Worm (Caenorhabditis elegans) whole organism, L4 larva: ENCODE data around the gene H01M10.2.

ENCODE experiments used
- F26F4.8 ChIP-seq: fragments of 200-800 bp; sonication (Bioruptor generic); conservative IDR thresholded peaks from 2 replicates; pipeline ENCODE4 v1.3.6; 2022; ENCODE audit warnings: missing genetic modification characterization, missing compliant biosample characterization
- F37D6.2 ChIP-seq: sonication (generic microtip); optimal IDR thresholded peaks from 2 replicates; lab custom pipeline; 2016; ENCODE audit warnings: mild to moderate bottlenecking, missing genetic modification characterization, missing compliant biosample characterization
- Y5F2A.4 ChIP-seq: fragments of 200-800 bp; sonication (Bioruptor generic); optimal IDR thresholded peaks from 2 replicates; lab custom pipeline; 2018; ENCODE audit warnings: mild to moderate bottlenecking, missing genetic modification characterization, missing compliant biosample characterization
- Y75B8A.6 ChIP-seq: fragments of 200-800 bp; sonication (Bioruptor generic); IDR thresholded peaks from 2 replicates; pipeline ENCODE4 v1.3.6; 2022; ENCODE audit warnings: missing genetic modification reagents, missing genetic modification characterization, missing compliant biosample characterization
- arid-1 ChIP-seq: fragments of 200-800 bp; sonication (Bioruptor generic); conservative IDR thresholded peaks from 2 replicates; pipeline ENCODE4 v1.3.6; 2022; ENCODE audit warnings: missing genetic modification reagents, missing genetic modification characterization, missing compliant biosample characterization
- ceh-20 ChIP-seq: fragments of 200-800 bp; sonication (Bioruptor generic); IDR thresholded peaks from 2 replicates; pipeline ENCODE4 v1.3.6; 2022; ENCODE audit warnings: missing genetic modification reagents, missing genetic modification characterization, missing compliant biosample characterization
- ceh-62 ChIP-seq: sonication (generic microtip); optimal IDR thresholded peaks from 2 replicates; lab custom pipeline; 2017; ENCODE audit warnings: missing biosample characterization, missing genetic modification characterization
- ceh-82 ChIP-seq: sonication (generic microtip); optimal IDR thresholded peaks from 2 replicates; lab custom pipeline; 2017; ENCODE audit warnings: missing biosample characterization, missing genetic modification characterization
- cey-2 ChIP-seq: sonication (generic microtip); optimal IDR thresholded peaks from 3 replicates; lab custom pipeline; 2017; ENCODE audit warnings: missing genetic modification characterization, mild to moderate bottlenecking, missing compliant biosample characterization, antibody characterized with exemption, borderline replicate concordance; ENCODE audit not compliant: insufficient read depth
- ctbp-1 ChIP-seq: fragments of 200-800 bp; sonication (Bioruptor generic); IDR thresholded peaks from 2 replicates; pipeline ENCODE4 v1.3.6; 2022; ENCODE audit warnings: missing genetic modification reagents, missing genetic modification characterization, missing compliant biosample characterization
- daf-16 ChIP-seq, 3 experiments: sonication (generic microtip); optimal IDR thresholded peaks; 2 replicates each; lab custom pipeline; 2016 to 2017; ENCODE audit warnings: missing genetic modification characterization in 3 of 3, missing genetic modification reagents in 3 of 3, mild to moderate bottlenecking in 2 of 3, missing compliant biosample characterization in 2 of 3, missing biosample characterization in 1 of 3, moderate library complexity in 1 of 3
- daf-19 ChIP-seq: fragments of 200-800 bp; sonication (Bioruptor generic); conservative IDR thresholded peaks from 2 replicates; pipeline ENCODE4 v1.3.6; 2022; ENCODE audit warnings: missing genetic modification characterization, missing compliant biosample characterization
- dmd-6 ChIP-seq: fragments of 200-800 bp; sonication (Bioruptor generic); IDR thresholded peaks from 2 replicates; pipeline ENCODE4 v1.3.6; 2022; ENCODE audit warnings: missing genetic modification reagents, missing genetic modification characterization, missing compliant biosample characterization
- duxl-1 ChIP-seq: sonication (generic microtip); optimal IDR thresholded peaks from 2 replicates; lab custom pipeline; 2016; ENCODE audit warnings: mild to moderate bottlenecking, missing genetic modification characterization, moderate library complexity, missing compliant biosample characterization; ENCODE audit not compliant: poor library complexity
- dve-1 ChIP-seq: sonication (generic microtip); optimal IDR thresholded peaks from 2 replicates; lab custom pipeline; 2017; ENCODE audit warnings: antibody characterized with exemption, mild to moderate bottlenecking, missing genetic modification characterization, missing compliant biosample characterization; ENCODE audit not compliant: insufficient read depth
- egl-43 ChIP-seq: fragments of 200-800 bp; sonication (Bioruptor generic); IDR thresholded peaks from 2 replicates; pipeline ENCODE4 v1.3.6; 2022; ENCODE audit warnings: missing genetic modification reagents, missing genetic modification characterization, missing compliant biosample characterization
- fkh-10 ChIP-seq: fragments of 150-350 bp; optimal IDR thresholded peaks from 2 replicates; lab custom pipeline; 2014; ENCODE audit warnings: missing biosample characterization, missing genetic modification reagents, missing genetic modification characterization
- gei-8 ChIP-seq: fragments of 200-800 bp; sonication (Bioruptor generic); optimal IDR thresholded peaks from 2 replicates; lab custom pipeline; 2018; ENCODE audit warnings: mild to moderate bottlenecking, missing genetic modification characterization, missing compliant biosample characterization
- hlh-11 ChIP-seq: fragments of 200-800 bp; sonication (Bioruptor generic); optimal IDR thresholded peaks from 2 replicates; lab custom pipeline; 2018; ENCODE audit warnings: mild to moderate bottlenecking, missing genetic modification characterization, missing compliant biosample characterization
- hlh-30 ChIP-seq: sonication (generic microtip); optimal IDR thresholded peaks from 2 replicates; lab custom pipeline; 2017; ENCODE audit warnings: antibody characterized with exemption, mild to moderate bottlenecking, missing genetic modification characterization, missing compliant biosample characterization; ENCODE audit not compliant: insufficient read depth
- lin-13 ChIP-seq: fragments of 150-350 bp; optimal IDR thresholded peaks from 2 replicates; lab custom pipeline; 2014; ENCODE audit warnings: missing biosample characterization, missing genetic modification reagents, missing genetic modification characterization
- lin-15B ChIP-seq: fragments of 150-350 bp; sonication (generic microtip); optimal IDR thresholded peaks from 3 replicates; lab custom pipeline; 2014; ENCODE audit warnings: missing biosample characterization, missing genetic modification characterization
- mdl-1 ChIP-seq, 2 experiments: fragments of 150-350 bp in 1 of 2; sonication (generic microtip) in 1 of 2; optimal IDR thresholded peaks; 2 replicates each; lab custom pipeline; 2014 to 2017; ENCODE audit warnings: missing biosample characterization in 2 of 2, missing genetic modification characterization in 2 of 2
- mep-1 ChIP-seq: fragments of 150-350 bp; sonication (generic microtip); optimal IDR thresholded peaks from 3 replicates; lab custom pipeline; 2014; ENCODE audit warnings: missing biosample characterization, missing genetic modification characterization
- nhr-10 ChIP-seq: fragments of 150-350 bp; optimal IDR thresholded peaks from 2 replicates; lab custom pipeline; 2014; ENCODE audit warnings: missing biosample characterization, missing genetic modification characterization
- nhr-237 ChIP-seq: sonication (generic microtip); optimal IDR thresholded peaks from 2 replicates; lab custom pipeline; 2017; ENCODE audit warnings: missing biosample characterization, missing genetic modification characterization
- nhr-28 ChIP-seq: fragments of 150-350 bp; optimal IDR thresholded peaks from 2 replicates; lab custom pipeline; 2014; ENCODE audit warnings: missing biosample characterization, missing genetic modification characterization
- nhr-41 ChIP-seq: fragments of 200-800 bp; sonication (Bioruptor generic); IDR thresholded peaks from 2 replicates; pipeline ENCODE4 v1.3.6; 2022; ENCODE audit warnings: missing genetic modification reagents, missing genetic modification characterization, missing compliant biosample characterization
- nhr-48 ChIP-seq: sonication (generic microtip); optimal IDR thresholded peaks from 2 replicates; lab custom pipeline; 2016; ENCODE audit warnings: mild to moderate bottlenecking, missing genetic modification characterization, missing compliant biosample characterization
- nhr-76 ChIP-seq: fragments of 150-350 bp; optimal IDR thresholded peaks from 2 replicates; lab custom pipeline; 2014; ENCODE audit warnings: missing biosample characterization, missing genetic modification characterization
- nhr-77 ChIP-seq: fragments of 150-350 bp; optimal IDR thresholded peaks from 2 replicates; lab custom pipeline; 2014; ENCODE audit warnings: missing biosample characterization, missing genetic modification characterization
- php-3 ChIP-seq: fragments of 200-800 bp; sonication (Bioruptor generic); IDR thresholded peaks from 2 replicates; pipeline ENCODE4 v1.3.6; 2022; ENCODE audit warnings: missing genetic modification reagents, missing genetic modification characterization, missing compliant biosample characterization
- pqm-1 ChIP-seq: sonication (generic microtip); optimal IDR thresholded peaks from 2 replicates; lab custom pipeline; 2017; ENCODE audit warnings: missing biosample characterization, missing genetic modification characterization
- set-16 ChIP-seq: fragments of 200-800 bp; sonication (Bioruptor generic); IDR thresholded peaks from 2 replicates; pipeline ENCODE4 v1.3.6; 2022; ENCODE audit warnings: missing genetic modification reagents, missing genetic modification characterization, missing compliant biosample characterization
- snpc-1.2 ChIP-seq: fragments of 200-800 bp; sonication (Bioruptor generic); IDR thresholded peaks from 2 replicates; pipeline ENCODE4 v1.3.6; 2022; ENCODE audit warnings: missing genetic modification reagents, missing genetic modification characterization, missing compliant biosample characterization
- spr-1 ChIP-seq: sonication (generic microtip); optimal IDR thresholded peaks from 2 replicates; lab custom pipeline; 2016; ENCODE audit warnings: mild to moderate bottlenecking, missing genetic modification characterization, missing compliant biosample characterization
- tra-1 ChIP-seq: fragments of 200-800 bp; sonication (Bioruptor generic); IDR thresholded peaks from 2 replicates; pipeline ENCODE4 v1.3.6; 2022; ENCODE audit warnings: missing genetic modification reagents, missing genetic modification characterization, missing compliant biosample characterization
- unc-62 ChIP-seq, 3 experiments: fragments of 150-350 bp in 1 of 3; sonication (generic microtip); optimal IDR thresholded peaks in 2 of 3; peaks in 1 of 3; 1 replicate in 1 of 3; 2 replicates in 2 of 3; lab custom pipeline; 2014 to 2017; ENCODE audit warnings: missing biosample characterization in 3 of 3, missing genetic modification characterization in 3 of 3, missing genetic modification reagents in 3 of 3, missing genotype in 1 of 3

Gene H01M10.2

DNA sequence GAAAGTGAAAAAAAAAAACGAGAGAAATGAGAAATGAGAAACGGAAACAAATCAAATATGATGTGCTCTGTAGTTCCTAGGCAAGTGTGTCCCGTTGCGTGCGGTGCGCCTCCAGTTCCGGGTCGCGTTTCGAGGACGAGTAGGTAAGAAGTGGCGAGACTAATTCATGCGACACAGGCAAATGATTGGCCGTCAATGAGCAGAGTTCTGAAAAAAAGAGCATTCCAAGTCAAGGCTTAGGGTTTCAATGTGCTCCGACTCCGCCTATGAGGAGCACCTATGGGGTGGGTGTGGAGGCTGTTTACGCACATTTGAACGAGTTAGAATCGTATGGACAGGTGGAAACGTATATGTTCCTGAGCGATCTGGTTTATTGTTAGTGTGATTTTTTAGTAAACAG is 42.2 kb downstream of the H01M10.2 start (continued):
- 0 out of 2 replicates have a peak, but pooled peaks have one; percentile 36 for TF ChIP-seq egl-43 (GFP tag; lab: Robert Waterston, UW)
- peak; percentile 59 for TF ChIP-seq nhr-28 (tag; lab: Kevin White, UChicago)
- no peak for TF ChIP-seq lin-15B (tag; lab: Kevin White, UChicago)
- no peak for TF ChIP-seq ceh-82 (tag; lab: Kevin White, UChicago)
- TF ChIP-seq set-16 (GFP tag; lab: Robert Waterston, UW) = no peak
- no peak for TF ChIP-seq duxl-1
- peak; percentile 21 for TF ChIP-seq mep-1 (tag; lab: Kevin White, UChicago)
- TF ChIP-seq lin-13 (GFP tag; lab: Kevin White, UChicago) = no peak
- peak; percentile 34 for TF ChIP-seq hlh-30
- TF ChIP-seq Y5F2A.4 (GFP tag; lab: Kevin White, UChicago) = no peak
- no peak for TF ChIP-seq fkh-10 (GFP tag; lab: Kevin White, UChicago)
- TF ChIP-seq hlh-11 = peak; percentile 59
- 0 out of 2 replicates have a peak, but pooled peaks have one; percentile 40 for TF ChIP-seq arid-1
- TF ChIP-seq daf-16 (GFP tag; optimal IDR thresholded peaks at IDR 0.05; lab: Kevin White, UChicago) = no peak
- TF ChIP-seq daf-16 (tag; optimal IDR thresholded peaks at IDR 0.05; lab: Kevin White, UChicago) = peak; percentile 86
- no peak for TF ChIP-seq nhr-48
- no peak for TF ChIP-seq php-3
- TF ChIP-seq, all 104 proteins: peak for 8

ce11 chrX:2541003-2541521 is 44.5 kb downstream of the H01M10.2 start, which contains the start of gene F52H2.3:
Gene F52H2.3 (minus strand): TSS chrX:2541053.
- TF ChIP-seq ceh-20 (GFP tag; lab: Robert Waterston, UW) (no peak), mdl-1 (tag; optimal IDR thresholded peaks at IDR 0.05; lab: Kevin White, UChicago) (peak in 1 of 2 experiments; percentile 5), hlh-11 (peak; percentile 64), unc-62 (GFP tag; optimal IDR thresholded peaks at IDR 0.05 in 1 of 2; lab: Kevin White, UChicago) (peak in 1 of 2 experiments; percentile 89), unc-62 (tag; optimal IDR thresholded peaks at IDR 0.05; lab: Kevin White, UChicago) (no peak), pqm-1 (tag; lab: Kevin White, UChicago) (peak; percentile 3), nhr-41 (GFP tag; lab: Robert Waterston, UW) (peak; percentile 14; the same call in 1 of the 2 replicates), daf-16 (GFP tag; optimal IDR thresholded peaks at IDR 0.05; lab: Kevin White, UChicago) (no peak), daf-16 (tag; optimal IDR thresholded peaks at IDR 0.05; lab: Kevin White, UChicago) (peak; percentile 89), dmd-6 (GFP tag; lab: Robert Waterston, UW) (peak; percentile 59), nhr-77 (tag; lab: Kevin White, UChicago) (peak; percentile 53), spr-1 (tag; lab: Kevin White, UChicago) (no peak), ceh-62 (tag; lab: Kevin White, UChicago) (no peak), Y75B8A.6 (GFP tag; lab: Robert Waterston, UW) (no peak), ctbp-1 (no peak), nhr-237 (tag; lab: Kevin White, UChicago) (no peak), F37D6.2 (tag; lab: Kevin White, UChicago) (no peak), nhr-10 (tag; lab: Kevin White, UChicago) (peak; percentile 5), nhr-76 (tag; lab: Kevin White, UChicago) (no peak), cey-2 (tag; lab: Kevin White, UChicago) (no peak), daf-19 (GFP tag; lab: Robert Waterston, UW) (no peak), tra-1 (GFP tag; lab: Robert Waterston, UW) (0 out of 2 replicates have a peak, but pooled peaks have one; percentile 34), hlh-30 (peak; percentile 42), gei-8 (GFP tag; lab: Kevin White, UChicago) (no peak), F26F4.8 (GFP tag; lab: Robert Waterston, UW) (no peak), dve-1 (tag; lab: Kevin White, UChicago) (peak; percentile 58), nhr-28 (tag; lab: Kevin White, UChicago) (peak; percentile 54), snpc-1.2 (GFP tag; lab: Robert Waterston, UW) (no peak), mep-1 (tag; lab: Kevin White, UChicago) (peak; percentile 28)
